Fruit fly (Drosophila melanogaster) whole organism, embryonic: Measurements from ENCODE around the gene Atg12.

Experiments
- CG10274 ChIP-seq: fragments of 200-800 bp; sonication (Bioruptor generic); optimal IDR thresholded peaks from 3 replicates; lab custom pipeline; 2017; ENCODE audit warnings: missing biosample characterization, mild to moderate bottlenecking, missing genetic modification characterization
- CG10321 ChIP-seq: fragments of 200-800 bp; sonication (Bioruptor generic); IDR thresholded peaks from 2 replicates; pipeline ENCODE4 v1.3.6; 2022; ENCODE audit warnings: missing biosample characterization, missing genetic modification characterization
- CG11560 ChIP-seq: fragments of 200-800 bp; sonication (Bioruptor generic); IDR thresholded peaks from 3 replicates; pipeline ENCODE4 v1.3.6; 2022; ENCODE audit warnings: missing biosample characterization, missing genetic modification characterization
- CG12071 ChIP-seq: fragments of 200-800 bp; sonication (Bioruptor generic); optimal IDR thresholded peaks from 3 replicates; lab custom pipeline; 2018; ENCODE audit warnings: missing biosample characterization, mild to moderate bottlenecking, missing genetic modification characterization
- CG12744 ChIP-seq: fragments of 200-800 bp; sonication (Bioruptor generic); optimal IDR thresholded peaks from 2 replicates; lab custom pipeline; 2016; ENCODE audit warnings: missing biosample characterization, missing genetic modification characterization
- CG13424 ChIP-seq: fragments of 200-800 bp; sonication (Bioruptor generic); optimal IDR thresholded peaks from 2 replicates; lab custom pipeline; 2019; ENCODE audit warnings: missing biosample characterization, mild to moderate bottlenecking, missing genetic modification characterization, moderate library complexity
- CG14050 ChIP-seq: fragments of 200-800 bp; sonication (Bioruptor generic); IDR thresholded peaks from 3 replicates; pipeline ENCODE4 v1.3.6; 2022; ENCODE audit warnings: missing biosample characterization, missing genetic modification characterization
- CG14710 ChIP-seq: fragments of 200-800 bp; sonication (Bioruptor generic); optimal IDR thresholded peaks from 3 replicates; lab custom pipeline; 2019; ENCODE audit warnings: missing biosample characterization, mild to moderate bottlenecking, missing genetic modification characterization, moderate library complexity
- CG15514 ChIP-seq: fragments of 200-800 bp; sonication (Bioruptor generic); optimal IDR thresholded peaks from 3 replicates; lab custom pipeline; 2017; ENCODE audit warnings: missing biosample characterization, missing genetic modification characterization, mild to moderate bottlenecking, moderate library complexity, missing genetic modification reagents
- CG1603 ChIP-seq: fragments of 200-800 bp; sonication (Bioruptor generic); optimal IDR thresholded peaks from 2 replicates; lab custom pipeline; 2019; ENCODE audit warnings: missing biosample characterization, mild to moderate bottlenecking, missing genetic modification characterization, moderate library complexity
- CG18476 ChIP-seq: fragments of 200-800 bp; sonication (Bioruptor generic); optimal IDR thresholded peaks from 2 replicates; lab custom pipeline; 2016; ENCODE audit warnings: missing biosample characterization, mild to moderate bottlenecking, missing genetic modification characterization
- CG2202 ChIP-seq: fragments of 200-800 bp; sonication (Bioruptor generic); optimal IDR thresholded peaks from 2 replicates; lab custom pipeline; 2018; ENCODE audit warnings: missing biosample characterization, mild to moderate bottlenecking, missing genetic modification characterization
- CG32772 ChIP-seq: fragments of 200-800 bp; sonication (Bioruptor generic); IDR thresholded peaks from 2 replicates; pipeline ENCODE4 v1.3.6; 2022; ENCODE audit warnings: missing biosample characterization, missing genetic modification characterization
- CG4328 ChIP-seq: fragments of 200-800 bp; sonication (Bioruptor generic); optimal IDR thresholded peaks from 3 replicates; lab custom pipeline; 2017; ENCODE audit warnings: missing biosample characterization, missing genetic modification reagents, missing genetic modification characterization
- CG4854 ChIP-seq: fragments of 200-800 bp; sonication (Bioruptor generic); optimal IDR thresholded peaks from 2 replicates; lab custom pipeline; 2016; ENCODE audit warnings: missing biosample characterization, missing genetic modification characterization, inconsistent platforms
- CG6175 ChIP-seq: fragments of 200-800 bp; sonication (Bioruptor generic); IDR thresholded peaks from 3 replicates; pipeline ENCODE4 v1.3.6; 2022; ENCODE audit warnings: missing biosample characterization, missing genetic modification characterization
- CG6254 ChIP-seq: fragments of 200-800 bp; sonication (Bioruptor generic); optimal IDR thresholded peaks from 3 replicates; lab custom pipeline; 2017; ENCODE audit warnings: mild to moderate bottlenecking, missing biosample characterization, missing genetic modification reagents, missing genetic modification characterization
- CG6689 ChIP-seq: fragments of 200-800 bp; sonication (Bioruptor generic); IDR thresholded peaks from 2 replicates; pipeline ENCODE4 v1.3.6; 2022; ENCODE audit warnings: missing biosample characterization, missing genetic modification characterization
- CG7556 ChIP-seq: fragments of 200-800 bp; sonication (Bioruptor generic); optimal IDR thresholded peaks from 2 replicates; lab custom pipeline; 2017; ENCODE audit warnings: missing biosample characterization, mild to moderate bottlenecking, missing genetic modification characterization
- CG8944 ChIP-seq: fragments of 200-800 bp; sonication (Bioruptor generic); optimal IDR thresholded peaks from 3 replicates; lab custom pipeline; 2016; ENCODE audit warnings: missing biosample characterization, missing genetic modification characterization
- CrebB ChIP-seq: fragments of 200-800 bp; sonication (Bioruptor generic); optimal IDR thresholded peaks from 3 replicates; lab custom pipeline; 2018; ENCODE audit warnings: missing biosample characterization, mild to moderate bottlenecking, missing genetic modification characterization
- Deaf1 ChIP-seq: fragments of 200-800 bp; optimal IDR thresholded peaks from 3 replicates; lab custom pipeline; 2019; ENCODE audit warnings: missing biosample characterization, mild to moderate bottlenecking, missing genetic modification characterization, moderate library complexity
- Fer2 ChIP-seq: fragments of 200-800 bp; sonication (Bioruptor generic); optimal IDR thresholded peaks from 2 replicates; lab custom pipeline; 2018; ENCODE audit warnings: missing biosample characterization, mild to moderate bottlenecking, missing genetic modification characterization, moderate library complexity
- Hr78 ChIP-seq, 2 experiments: fragments of 200-800 bp in 1 of 2; fragments of >200 bp in 1 of 2; sonication (Bioruptor generic) in 1 of 2; optimal IDR thresholded peaks; 2 replicates each; lab custom pipeline; 2017 to 2019; ENCODE audit warnings: missing biosample characterization in 2 of 2, missing genetic modification characterization in 2 of 2, mild to moderate bottlenecking in 1 of 2, moderate library complexity in 1 of 2
- Mad ChIP-seq: fragments of 200-800 bp; sonication (Bioruptor generic); optimal IDR thresholded peaks from 2 replicates; lab custom pipeline; 2016; ENCODE audit warnings: missing biosample characterization, missing genetic modification characterization
- NK7.1 ChIP-seq: fragments of 200-800 bp; sonication (Bioruptor generic); optimal IDR thresholded peaks from 3 replicates; lab custom pipeline; 2016; ENCODE audit warnings: missing biosample characterization, missing genetic modification characterization
- Nf-YB ChIP-seq: fragments of 200-800 bp; sonication (Bioruptor generic); optimal IDR thresholded peaks from 3 replicates; lab custom pipeline; 2019; ENCODE audit warnings: missing biosample characterization, mild to moderate bottlenecking, missing genetic modification characterization, moderate library complexity
- Opbp ChIP-seq: fragments of 200-800 bp; sonication (Bioruptor generic); IDR thresholded peaks from 3 replicates; pipeline ENCODE4 v1.3.6; 2022; ENCODE audit warnings: missing biosample characterization, missing genetic modification characterization; ENCODE audit not compliant: partially characterized antibody
- Poxn ChIP-seq: fragments of 200-800 bp; sonication (Bioruptor generic); IDR thresholded peaks from 2 replicates; pipeline ENCODE4 v1.3.6; 2022; ENCODE audit warnings: missing biosample characterization, missing genetic modification characterization
- Rfx ChIP-seq: fragments of 200-800 bp; sonication (Bioruptor generic); IDR thresholded peaks from 2 replicates; pipeline ENCODE4 v1.3.6; 2022; ENCODE audit warnings: missing biosample characterization, missing genetic modification characterization
- Sry-β ChIP-seq: fragments of 200-800 bp; sonication (Bioruptor generic); optimal IDR thresholded peaks from 2 replicates; lab custom pipeline; 2018; ENCODE audit warnings: missing biosample characterization, mild to moderate bottlenecking, missing genetic modification characterization, moderate library complexity
- Usf ChIP-seq: fragments of 200-800 bp; sonication (Bioruptor generic); optimal IDR thresholded peaks from 2 replicates; lab custom pipeline; 2017; ENCODE audit warnings: missing genotype, missing biosample characterization, missing genetic modification characterization
- ab ChIP-seq: fragments of 200-800 bp; sonication (Bioruptor generic); optimal IDR thresholded peaks from 2 replicates; lab custom pipeline; 2016; ENCODE audit warnings: missing biosample characterization, missing genetic modification characterization
- ara ChIP-seq: fragments of 200-800 bp; sonication (Bioruptor generic); IDR thresholded peaks from 2 replicates; pipeline ENCODE4 v1.3.6; 2022; ENCODE audit warnings: missing biosample characterization, missing genetic modification characterization
- cas ChIP-seq: fragments of 200-800 bp; sonication (Bioruptor generic); IDR thresholded peaks from 2 replicates; pipeline ENCODE4 v1.3.6; 2022; ENCODE audit warnings: missing biosample characterization, missing genetic modification characterization
- dan ChIP-seq: fragments of 200-800 bp; sonication (Bioruptor generic); IDR thresholded peaks from 2 replicates; pipeline ENCODE4 v1.3.6; 2022; ENCODE audit warnings: missing biosample characterization, missing genetic modification characterization
- gcm ChIP-seq: fragments of 200-800 bp; sonication (Bioruptor generic); optimal IDR thresholded peaks from 2 replicates; lab custom pipeline; 2019; ENCODE audit warnings: missing biosample characterization, mild to moderate bottlenecking, missing genetic modification characterization, moderate library complexity
- grau ChIP-seq: fragments of 200-800 bp; optimal IDR thresholded peaks from 3 replicates; lab custom pipeline; 2019; ENCODE audit warnings: missing biosample characterization, mild to moderate bottlenecking, missing genetic modification characterization, moderate library complexity
- inv ChIP-seq: fragments of 200-800 bp; sonication (Bioruptor generic); IDR thresholded peaks from 2 replicates; pipeline ENCODE4 v1.3.6; 2022; ENCODE audit warnings: missing biosample characterization, missing genetic modification characterization; ENCODE audit not compliant: partially characterized antibody
- kah ChIP-seq: fragments of 200-800 bp; sonication (Bioruptor generic); optimal IDR thresholded peaks from 2 replicates; lab custom pipeline; 2018; ENCODE audit warnings: missing biosample characterization, mild to moderate bottlenecking, missing genetic modification characterization
- mld ChIP-seq: fragments of 200-800 bp; sonication (Bioruptor generic); IDR thresholded peaks from 3 replicates; pipeline ENCODE4 v1.3.6; 2022; ENCODE audit warnings: missing biosample characterization, missing genetic modification characterization; ENCODE audit not compliant: partially characterized antibody
- odd ChIP-seq: fragments of 200-800 bp; sonication (Bioruptor generic); optimal IDR thresholded peaks from 2 replicates; lab custom pipeline; 2017; ENCODE audit warnings: missing biosample characterization, mild to moderate bottlenecking, missing genetic modification characterization
- peb ChIP-seq: fragments of 200-800 bp; sonication (Bioruptor generic); IDR thresholded peaks from 2 replicates; pipeline ENCODE4 v1.3.6; 2022; ENCODE audit warnings: missing biosample characterization, missing genetic modification characterization
- ranshi ChIP-seq: fragments of 200-800 bp; sonication (Bioruptor generic); IDR thresholded peaks from 2 replicates; pipeline ENCODE4 v1.3.6; 2022; ENCODE audit warnings: missing biosample characterization, missing genetic modification characterization
- repo ChIP-seq: fragments of 200-800 bp; sonication (Bioruptor generic); optimal IDR thresholded peaks from 2 replicates; lab custom pipeline; 2016; ENCODE audit warnings: missing biosample characterization, missing genetic modification characterization
- sens ChIP-seq: fragments of 200-800 bp; sonication (Bioruptor generic); peaks from one replicate; lab custom pipeline; 2016; ENCODE audit warnings: missing biosample characterization, missing genetic modification characterization
- tio ChIP-seq: fragments of 200-800 bp; sonication (Bioruptor generic); optimal IDR thresholded peaks from 2 replicates; lab custom pipeline; 2017; ENCODE audit warnings: missing biosample characterization, missing genetic modification characterization, inconsistent platforms
- tll ChIP-seq, 2 experiments: fragments of 200-800 bp in 1 of 2; fragments of >200 bp in 1 of 2; sonication (Bioruptor generic) in 1 of 2; optimal IDR thresholded peaks; 2 replicates each; lab custom pipeline; 2017 to 2019; ENCODE audit warnings: missing biosample characterization in 2 of 2, missing genetic modification characterization in 2 of 2, mild to moderate bottlenecking in 1 of 2, moderate library complexity in 1 of 2
- ttk ChIP-seq: fragments of 200-800 bp; sonication (Bioruptor generic); IDR thresholded peaks from 2 replicates; pipeline ENCODE4 v2.1.2; 2022; ENCODE audit warnings: missing biosample characterization, missing genetic modification characterization
- twi ChIP-seq: fragments of 200-800 bp; optimal IDR thresholded peaks from 2 replicates; lab custom pipeline; 2019; ENCODE audit warnings: missing biosample characterization, mild to moderate bottlenecking, missing genetic modification characterization, moderate library complexity

Atg12 gene

DNA sequence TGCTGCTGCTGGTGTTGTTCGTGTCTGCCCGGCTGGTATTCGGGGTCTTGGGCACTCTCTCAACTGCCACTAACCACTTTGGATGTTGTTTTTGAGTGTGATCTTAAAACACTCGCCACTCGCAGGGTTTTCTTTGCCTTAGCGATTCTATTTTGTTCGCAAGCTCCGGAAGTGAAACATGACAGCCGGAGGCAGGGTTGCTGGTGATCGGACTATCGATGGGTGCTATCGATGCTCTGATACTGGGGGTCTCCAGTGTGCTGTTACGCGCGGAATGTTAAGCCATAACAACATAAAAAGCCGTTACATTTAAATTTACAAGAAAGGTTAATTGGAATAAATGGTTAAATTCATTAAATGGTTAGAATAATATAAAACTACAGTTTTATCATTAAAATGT lies 11.8 kb upstream of the Atg12 start, which contains the start of gene yps (continued):
- TF ChIP-seq NK7.1 (GFP tag; lab: Kevin White, UChicago) = peak; percentile 92
- peak; percentile 97 for TF ChIP-seq Rfx
- TF ChIP-seq peb (GFP tag; lab: Robert Waterston, UW) = peak; percentile 60
- TF ChIP-seq CG32772 (GFP tag; lab: Robert Waterston, UW) = peak; percentile 77
- TF ChIP-seq sens (GFP tag; lab: Kevin White, UChicago) = peak; percentile 98
- peak; percentile 49; the same call in 1 of the 3 replicates for TF ChIP-seq CG11560 (tag; lab: Robert Waterston, UW)
- peak in 1 of 2 experiments; percentile 41 for TF ChIP-seq Hr78 (GFP tag; optimal IDR thresholded peaks at IDR 0.05; lab: Kevin White, UChicago)
- no peak for TF ChIP-seq tio
- peak; percentile 97 for TF ChIP-seq CG4328
- peak; percentile 87 for TF ChIP-seq CG6175 (GFP tag; lab: Robert Waterston, UW)
- peak; percentile 68 for TF ChIP-seq inv (GFP tag; lab: Robert Waterston, UW)
- TF ChIP-seq mld (GFP tag; lab: Robert Waterston, UW) = 0 out of 3 replicates have a peak, but pooled peaks have one; percentile 27
- peak; percentile 82 for TF ChIP-seq CG10321
- TF ChIP-seq ranshi (GFP tag; lab: Robert Waterston, UW) = peak; percentile 86; the same call in 1 of the 2 replicates
- peak; percentile 90 for TF ChIP-seq CG6254 (GFP tag; lab: Kevin White, UChicago)
- TF ChIP-seq CG8944 (GFP tag; lab: Kevin White, UChicago) = peak; percentile 80
- peak; percentile 97 for TF ChIP-seq CG1603 (tag; lab: Kevin White, UChicago)
- TF ChIP-seq CG14050 (GFP tag; lab: Robert Waterston, UW) = peak; percentile 87
- TF ChIP-seq Sry-β (GFP tag; lab: Kevin White, UChicago) = peak; percentile 74
- peak; percentile 97 for TF ChIP-seq CG12071 (GFP tag; lab: Kevin White, UChicago)
- peak; percentile 80 for TF ChIP-seq twi (tag; lab: Kevin White, UChicago)
- TF ChIP-seq CG7556 (GFP tag; lab: Kevin White, UChicago) = peak; percentile 83
- peak; percentile 92 for TF ChIP-seq CG4854
- TF ChIP-seq CG13424 = peak; percentile 75
- TF ChIP-seq Fer2 (tag; lab: Kevin White, UChicago) = peak; percentile 89
- peak; percentile 94 for TF ChIP-seq repo (GFP tag; lab: Kevin White, UChicago)
- peak; percentile 92 for TF ChIP-seq CG14710
- TF ChIP-seq kah (GFP tag; lab: Kevin White, UChicago) = peak; percentile 94
- TF ChIP-seq Opbp (GFP tag; lab: Robert Waterston, UW) = peak; percentile 84
- TF ChIP-seq Mad (GFP tag; lab: Kevin White, UChicago) = peak; percentile 94
- TF ChIP-seq grau (tag; lab: Kevin White, UChicago) = peak; percentile 87
- TF ChIP-seq gcm = peak; percentile 94
- TF ChIP-seq ttk = peak; percentile 80
- peak; percentile 93 for TF ChIP-seq CG2202 (tag; lab: Kevin White, UChicago)
- TF ChIP-seq CG15514 (GFP tag; lab: Kevin White, UChicago) = peak; percentile 96
- TF ChIP-seq cas (GFP tag; lab: Robert Waterston, UW) = peak; percentile 81
- TF ChIP-seq CG6689 (GFP tag; lab: Robert Waterston, UW) = peak; percentile 77
- no peak for TF ChIP-seq ab
- TF ChIP-seq Poxn (GFP tag; lab: Robert Waterston, UW) = 0 out of 2 replicates have a peak, but pooled peaks have one; percentile 17
- TF ChIP-seq CrebB = peak; percentile 97
- TF ChIP-seq tll (GFP tag; optimal IDR thresholded peaks at IDR 0.05; lab: Kevin White, UChicago) = peak in 1 of 2 experiments; percentile 62
- TF ChIP-seq odd (GFP tag; lab: Kevin White, UChicago) = peak; percentile 98
- peak; percentile 77 for TF ChIP-seq Nf-YB (GFP tag; lab: Kevin White, UChicago)
- TF ChIP-seq dan = no peak
- TF ChIP-seq CG12744 (GFP tag; lab: Kevin White, UChicago) = peak; percentile 89
- TF ChIP-seq Deaf1 (tag; lab: Kevin White, UChicago) = peak; percentile 69
- TF ChIP-seq Usf = peak; percentile 80
- peak; percentile 75 for TF ChIP-seq CG18476 (GFP tag; lab: Kevin White, UChicago)
- peak; percentile 86 for TF ChIP-seq ara (GFP tag; lab: Robert Waterston, UW)
- TF ChIP-seq CG10274 (GFP tag; lab: Kevin White, UChicago) = peak; percentile 90
